Worm (Caenorhabditis elegans) whole organism, L1 larva: ENCODE results near the gene irld-63.

Source experiments
- F16B12.6 ChIP-seq: fragments of 150-350 bp; optimal IDR thresholded peaks from 2 replicates; lab custom pipeline; 2014; ENCODE audit warnings: missing biosample characterization, missing genetic modification characterization
- aly-2 ChIP-seq: fragments of 150-350 bp; optimal IDR thresholded peaks from 2 replicates; lab custom pipeline; 2014; ENCODE audit warnings: missing biosample characterization, missing genetic modification characterization
- ama-1 ChIP-seq: fragments of 150-350 bp; optimal IDR thresholded peaks from 2 replicates; lab custom pipeline; 2014
- blmp-1 ChIP-seq: fragments of 150-350 bp; optimal IDR thresholded peaks from 2 replicates; lab custom pipeline; 2014; ENCODE audit warnings: missing biosample characterization, missing genetic modification characterization
- ceh-63 ChIP-seq: fragments of 200-800 bp; sonication (Bioruptor generic); optimal IDR thresholded peaks from 2 replicates; lab custom pipeline; 2018; ENCODE audit warnings: mild to moderate bottlenecking, missing genetic modification characterization, missing compliant biosample characterization
- ceh-82 ChIP-seq, 3 experiments: fragments of 150-350 bp in 1 of 3; sonication (generic microtip) in 2 of 3; optimal IDR thresholded peaks; 2 replicates each; lab custom pipeline; 2014 to 2017; ENCODE audit warnings: missing biosample characterization in 3 of 3, missing genetic modification characterization in 3 of 3
- ceh-88 ChIP-seq: fragments of 200-800 bp; sonication (Bioruptor generic); IDR thresholded peaks from 2 replicates; pipeline ENCODE4 v1.3.6; 2022; ENCODE audit warnings: missing genetic modification characterization, missing compliant biosample characterization
- ces-1 ChIP-seq: fragments of 150-350 bp; optimal IDR thresholded peaks from 2 replicates; lab custom pipeline; 2014; ENCODE audit warnings: missing biosample characterization, missing genetic modification reagents, missing genetic modification characterization
- dsc-1 ChIP-seq: sonication (generic microtip); optimal IDR thresholded peaks from 2 replicates; lab custom pipeline; 2016; ENCODE audit warnings: mild to moderate bottlenecking, missing genetic modification characterization, missing compliant biosample characterization
- efl-1 ChIP-seq, 4 experiments: fragments of 150-350 bp; optimal IDR thresholded peaks in 3 of 4; peaks in 1 of 4; 1 replicate in 1 of 4; 2 replicates in 3 of 4; lab custom pipeline; 2014; ENCODE audit warnings: missing biosample characterization in 2 of 4, missing genetic modification characterization in 2 of 4, missing genetic modification reagents in 2 of 4
- efl-3 ChIP-seq: fragments of 200-800 bp; sonication (Bioruptor generic); optimal IDR thresholded peaks from 2 replicates; lab custom pipeline; 2018; ENCODE audit warnings: mild to moderate bottlenecking, missing genetic modification characterization, missing compliant biosample characterization
- elt-2 ChIP-seq: sonication (generic microtip); optimal IDR thresholded peaks from 2 replicates; lab custom pipeline; 2016; ENCODE audit warnings: missing genetic modification characterization, mild to moderate bottlenecking, inconsistent platforms, missing compliant biosample characterization, missing genetic modification reagents
- ets-5 ChIP-seq: fragments of 200-800 bp; sonication (Bioruptor generic); IDR thresholded peaks from 2 replicates; pipeline ENCODE4 v1.3.6; 2022; ENCODE audit warnings: missing genetic modification characterization, missing compliant biosample characterization
- fkh-4 ChIP-seq: sonication (generic microtip); optimal IDR thresholded peaks from 2 replicates; lab custom pipeline; 2016; ENCODE audit warnings: missing compliant biosample characterization, missing genetic modification characterization, borderline replicate concordance
- fkh-8 ChIP-seq: sonication (generic microtip); optimal IDR thresholded peaks from 2 replicates; lab custom pipeline; 2016; ENCODE audit warnings: mild to moderate bottlenecking, missing genetic modification characterization, missing compliant biosample characterization
- fos-1 ChIP-seq: fragments of 150-350 bp; optimal IDR thresholded peaks from 2 replicates; lab custom pipeline; 2014; ENCODE audit warnings: missing biosample characterization, missing genetic modification characterization
- grh-1 ChIP-seq: fragments of 200-800 bp; sonication (Bioruptor generic); IDR thresholded peaks from 2 replicates; pipeline ENCODE4 v1.3.6; 2022; ENCODE audit warnings: missing genetic modification reagents, missing genetic modification characterization, missing compliant biosample characterization
- hlh-4 ChIP-seq: sonication (generic microtip); optimal IDR thresholded peaks from 2 replicates; lab custom pipeline; 2016; ENCODE audit warnings: mild to moderate bottlenecking, missing genetic modification characterization, missing compliant biosample characterization
- jun-1 ChIP-seq: fragments of 150-350 bp; optimal IDR thresholded peaks from 2 replicates; lab custom pipeline; 2014; ENCODE audit warnings: missing biosample characterization, missing genetic modification reagents, missing genetic modification characterization
- lin-13 ChIP-seq: fragments of 150-350 bp; optimal IDR thresholded peaks from 2 replicates; lab custom pipeline; 2014; ENCODE audit warnings: missing biosample characterization, missing genetic modification reagents, missing genetic modification characterization
- lin-15B ChIP-seq: fragments of 150-350 bp; sonication (generic microtip); optimal IDR thresholded peaks from 3 replicates; lab custom pipeline; 2014; ENCODE audit warnings: missing biosample characterization, missing genetic modification characterization
- lin-35 ChIP-seq, 2 experiments: fragments of 150-350 bp; optimal IDR thresholded peaks; 2 replicates each; lab custom pipeline; 2014; ENCODE audit warnings: missing biosample characterization in 2 of 2, missing genetic modification characterization in 2 of 2, missing genetic modification reagents in 2 of 2
- lsy-2 ChIP-seq, 2 experiments: fragments of 150-350 bp; optimal IDR thresholded peaks; 2 replicates each; lab custom pipeline; 2014; ENCODE audit warnings: missing biosample characterization in 2 of 2, missing genetic modification characterization in 2 of 2
- mab-9 ChIP-seq: fragments of 200-800 bp; sonication (Bioruptor generic); IDR thresholded peaks from 2 replicates; pipeline ENCODE4 v1.3.6; 2022; ENCODE audit warnings: missing genetic modification reagents, missing genetic modification characterization, missing compliant biosample characterization
- mef-2 ChIP-seq: fragments of 150-350 bp; optimal IDR thresholded peaks from 2 replicates; lab custom pipeline; 2014; ENCODE audit warnings: missing biosample characterization, missing genetic modification characterization
- nhr-12 ChIP-seq: sonication (generic microtip); optimal IDR thresholded peaks from 2 replicates; lab custom pipeline; 2017; ENCODE audit warnings: missing biosample characterization, missing genetic modification characterization
- nhr-19 ChIP-seq: fragments of 200-800 bp; sonication (Bioruptor generic); conservative IDR thresholded peaks from 2 replicates; pipeline ENCODE4 v1.3.6; 2022; ENCODE audit warnings: missing genetic modification characterization, missing compliant biosample characterization
- nhr-20 ChIP-seq: sonication (generic microtip); optimal IDR thresholded peaks from 2 replicates; lab custom pipeline; 2016; ENCODE audit warnings: mild to moderate bottlenecking, missing genetic modification characterization, missing compliant biosample characterization
- nhr-237 ChIP-seq: fragments of 150-350 bp; optimal IDR thresholded peaks from 2 replicates; lab custom pipeline; 2014; ENCODE audit warnings: missing biosample characterization, missing genetic modification characterization
- nhr-47 ChIP-seq: sonication (generic microtip); optimal IDR thresholded peaks from 2 replicates; lab custom pipeline; 2016; ENCODE audit warnings: mild to moderate bottlenecking, missing genetic modification characterization, moderate library complexity, missing compliant biosample characterization
- nhr-85 ChIP-seq: sonication (generic microtip); peaks from one replicate; lab custom pipeline; 2016; ENCODE audit warnings: missing genetic modification characterization, inconsistent platforms, missing compliant biosample characterization
- pqm-1 ChIP-seq: sonication (generic microtip); optimal IDR thresholded peaks from 3 replicates; lab custom pipeline; 2017; ENCODE audit warnings: missing biosample characterization, missing genetic modification characterization
- rnt-1 ChIP-seq: sonication (generic microtip); optimal IDR thresholded peaks from 2 replicates; lab custom pipeline; 2016; ENCODE audit warnings: mild to moderate bottlenecking, missing genetic modification characterization, moderate library complexity, missing compliant biosample characterization
- skn-1 ChIP-seq: fragments of 150-350 bp; optimal IDR thresholded peaks from 2 replicates; lab custom pipeline; 2014; ENCODE audit warnings: missing biosample characterization, missing genetic modification characterization
- snu-23 ChIP-seq: sonication (generic microtip); optimal IDR thresholded peaks from 2 replicates; lab custom pipeline; 2016; ENCODE audit warnings: missing genetic modification characterization, missing compliant biosample characterization
- sptf-1 ChIP-seq: fragments of 150-350 bp; optimal IDR thresholded peaks from 2 replicates; lab custom pipeline; 2014; ENCODE audit warnings: missing biosample characterization, missing genetic modification characterization
- sup-37 ChIP-seq: fragments of 200-800 bp; sonication (Bioruptor generic); optimal IDR thresholded peaks from 2 replicates; lab custom pipeline; 2018; ENCODE audit warnings: mild to moderate bottlenecking, missing genetic modification characterization, missing compliant biosample characterization
- swsn-7 ChIP-seq: sonication (generic microtip); optimal IDR thresholded peaks from 2 replicates; lab custom pipeline; 2016; ENCODE audit warnings: missing genetic modification characterization, missing compliant biosample characterization
- tbx-2 ChIP-seq: sonication (generic microtip); optimal IDR thresholded peaks from 2 replicates; lab custom pipeline; 2016; ENCODE audit warnings: missing genetic modification characterization, missing compliant biosample characterization
- tlp-1 ChIP-seq: fragments of 150-350 bp; optimal IDR thresholded peaks from 2 replicates; lab custom pipeline; 2014; ENCODE audit warnings: missing biosample characterization, missing genetic modification characterization
- unc-62 ChIP-seq: fragments of 150-350 bp; optimal IDR thresholded peaks from 2 replicates; lab custom pipeline; 2014; ENCODE audit warnings: missing biosample characterization, missing genetic modification reagents, missing genetic modification characterization
- unc-98 ChIP-seq: fragments of 200-800 bp; sonication (Bioruptor generic); IDR thresholded peaks from 2 replicates; pipeline ENCODE4 v1.3.6; 2022; ENCODE audit warnings: missing genetic modification characterization, missing compliant biosample characterization
- zag-1 ChIP-seq: fragments of 150-350 bp; optimal IDR thresholded peaks from 2 replicates; lab custom pipeline; 2014; ENCODE audit warnings: missing biosample characterization, missing genetic modification characterization
- zip-4 ChIP-seq: fragments of 200-800 bp; sonication (Bioruptor generic); optimal IDR thresholded peaks from 2 replicates; lab custom pipeline; 2018; ENCODE audit warnings: mild to moderate bottlenecking, missing genetic modification characterization, moderate library complexity, missing compliant biosample characterization
- ztf-11 ChIP-seq, 2 experiments: sonication (generic microtip); optimal IDR thresholded peaks; 2 replicates each; lab custom pipeline; 2016 to 2017; ENCODE audit warnings: missing genetic modification characterization in 2 of 2, missing biosample characterization in 1 of 2, missing compliant biosample characterization in 1 of 2

The irld-63 gene

ce11 chrII:2920817-2921458 is 9.6 kb upstream of the irld-63 start (continued):
- no peak for TF ChIP-seq nhr-237
- peak; percentile 79 for TF ChIP-seq fkh-8 (tag; lab: Kevin White, UChicago)
- no peak for TF ChIP-seq fkh-4
- no peak for TF ChIP-seq zip-4 (GFP tag; lab: Kevin White, UChicago)
- TF ChIP-seq ceh-88 (GFP tag; lab: Robert Waterston, UW), result no peak
- TF ChIP-seq jun-1 (tag; lab: Kevin White, UChicago), result peak; percentile 49
- TF ChIP-seq dsc-1 (tag; lab: Kevin White, UChicago), result no peak
- peak; percentile 4 for TF ChIP-seq lin-13 (GFP tag; lab: Kevin White, UChicago)
- TF ChIP-seq lin-15B (tag; lab: Kevin White, UChicago), result no peak
- no peak for TF ChIP-seq efl-3 (GFP tag; lab: Kevin White, UChicago)
- TF ChIP-seq nhr-20, result no peak
- no peak for TF ChIP-seq mab-9
- TF ChIP-seq lin-35 (GFP tag; optimal IDR thresholded peaks at IDR 0.05; lab: Kevin White, UChicago), result peak; percentile 60 to 68
- TF ChIP-seq ztf-11 (tag; optimal IDR thresholded peaks at IDR 0.05; lab: Kevin White, UChicago), result no peak
- no peak for TF ChIP-seq aly-2
- TF ChIP-seq swsn-7 (tag; lab: Kevin White, UChicago), result peak; percentile 67
- no peak for TF ChIP-seq unc-62 (GFP tag; lab: Kevin White, UChicago)
- no peak for TF ChIP-seq grh-1
- TF ChIP-seq zag-1 (tag; lab: Kevin White, UChicago), result no peak
- TF ChIP-seq sptf-1 (tag; lab: Kevin White, UChicago), result no peak
- no peak for TF ChIP-seq sup-37
- no peak for TF ChIP-seq mef-2 (tag; lab: Kevin White, UChicago)
- TF ChIP-seq snu-23 (GFP tag; lab: Kevin White, UChicago), result peak; percentile 74
- no peak for TF ChIP-seq ces-1
- no peak for TF ChIP-seq ets-5 (GFP tag; lab: Robert Waterston, UW)
- no peak for TF ChIP-seq rnt-1 (tag; lab: Kevin White, UChicago)
- TF ChIP-seq efl-1 (optimal IDR thresholded peaks at IDR 0.05; lab: Kevin White, UChicago), result peak; percentile 74 to 86
- peak; percentile 62 to 92 for TF ChIP-seq efl-1 (GFP tag; optimal IDR thresholded peaks at IDR 0.05 in 1 of 2; lab: Kevin White, UChicago)
- peak; percentile 46 for TF ChIP-seq nhr-85 (tag; lab: Kevin White, UChicago)
- TF ChIP-seq ceh-82 (tag; optimal IDR thresholded peaks at IDR 0.05; lab: Kevin White, UChicago), result peak in 2 of 3 experiments; percentile 35 to 55
- TF ChIP-seq tbx-2 (tag; lab: Kevin White, UChicago), result peak; percentile 53
- no peak for TF ChIP-seq fos-1 (tag; lab: Kevin White, UChicago)
- TF ChIP-seq elt-2 (tag; lab: Kevin White, UChicago), result no peak
- no peak; the same call in none of the 2 replicates for TF ChIP-seq nhr-19 (GFP tag; lab: Robert Waterston, UW)
- no peak for TF ChIP-seq ceh-63
- no peak for TF ChIP-seq F16B12.6
- no peak for TF ChIP-seq blmp-1
- TF ChIP-seq lsy-2 (tag; optimal IDR thresholded peaks at IDR 0.05; lab: Kevin White, UChicago), result peak; percentile 45 to 62
- TF ChIP-seq unc-98, result 0 out of 2 replicates have a peak, but pooled peaks have one; percentile 34
- TF ChIP-seq pqm-1 (tag; lab: Kevin White, UChicago), result no peak
- no peak for TF ChIP-seq nhr-12 (tag; lab: Kevin White, UChicago)
- TF ChIP-seq skn-1 (tag; lab: Kevin White, UChicago), result peak; percentile 80
- no peak for TF ChIP-seq tlp-1 (tag; lab: Kevin White, UChicago)
- no peak for TF ChIP-seq hlh-4 (tag; lab: Kevin White, UChicago)
- peak; percentile 66 for TF ChIP-seq nhr-47
- TF ChIP-seq ama-1, result no peak
- TF ChIP-seq, all 84 proteins: peak for 28
